Worm (Caenorhabditis elegans) whole organism, L4 larva: ENCODE data around the gene ndg-4.
A peak's percentile ranks its signal among the peaks of the same experiment; 100 is the strongest.

Experiments
- D1046.2 ChIP-seq: fragments of 200-800 bp; sonication (Bioruptor generic); IDR thresholded peaks from 2 replicates; pipeline ENCODE4 v1.3.6; 2022; ENCODE audit warnings: missing genetic modification characterization, missing compliant biosample characterization
- F10B5.3 ChIP-seq: sonication (generic microtip); optimal IDR thresholded peaks from 2 replicates; lab custom pipeline; 2016; ENCODE audit warnings: mild to moderate bottlenecking, missing genetic modification characterization, missing compliant biosample characterization
- R02D3.7 ChIP-seq: fragments of 150-350 bp; sonication (generic microtip); optimal IDR thresholded peaks from 3 replicates; lab custom pipeline; 2014; ENCODE audit warnings: missing biosample characterization, missing genetic modification characterization
- T20F7.1 ChIP-seq: fragments of 200-800 bp; sonication (Bioruptor generic); optimal IDR thresholded peaks from 2 replicates; lab custom pipeline; 2018; ENCODE audit warnings: mild to moderate bottlenecking, missing genetic modification characterization, missing compliant biosample characterization
- aly-2 ChIP-seq: sonication (generic microtip); optimal IDR thresholded peaks from 2 replicates; lab custom pipeline; 2018; ENCODE audit warnings: missing biosample characterization, missing genetic modification characterization
- ama-1 ChIP-seq: fragments of 150-350 bp; optimal IDR thresholded peaks from 2 replicates; lab custom pipeline; 2014; ENCODE audit warnings: inconsistent platforms, mixed read lengths
- arid-1 ChIP-seq: fragments of 200-800 bp; sonication (Bioruptor generic); conservative IDR thresholded peaks from 2 replicates; pipeline ENCODE4 v1.3.6; 2022; ENCODE audit warnings: missing genetic modification reagents, missing genetic modification characterization, missing compliant biosample characterization
- ceh-20 ChIP-seq: fragments of 200-800 bp; sonication (Bioruptor generic); IDR thresholded peaks from 2 replicates; pipeline ENCODE4 v1.3.6; 2022; ENCODE audit warnings: missing genetic modification reagents, missing genetic modification characterization, missing compliant biosample characterization
- ceh-62 ChIP-seq: sonication (generic microtip); optimal IDR thresholded peaks from 2 replicates; lab custom pipeline; 2017; ENCODE audit warnings: missing biosample characterization, missing genetic modification characterization
- cey-2 ChIP-seq: sonication (generic microtip); optimal IDR thresholded peaks from 3 replicates; lab custom pipeline; 2017; ENCODE audit warnings: missing genetic modification characterization, mild to moderate bottlenecking, missing compliant biosample characterization, antibody characterized with exemption, borderline replicate concordance; ENCODE audit not compliant: insufficient read depth
- daf-16 ChIP-seq, 3 experiments: sonication (generic microtip); optimal IDR thresholded peaks; 2 replicates each; lab custom pipeline; 2016 to 2017; ENCODE audit warnings: missing genetic modification characterization in 3 of 3, missing genetic modification reagents in 3 of 3, mild to moderate bottlenecking in 2 of 3, missing compliant biosample characterization in 2 of 3, missing biosample characterization in 1 of 3, moderate library complexity in 1 of 3
- dmd-6 ChIP-seq: fragments of 200-800 bp; sonication (Bioruptor generic); IDR thresholded peaks from 2 replicates; pipeline ENCODE4 v1.3.6; 2022; ENCODE audit warnings: missing genetic modification reagents, missing genetic modification characterization, missing compliant biosample characterization
- dmd-9 ChIP-seq: fragments of 200-800 bp; sonication (Bioruptor generic); IDR thresholded peaks from 2 replicates; pipeline ENCODE4 v1.3.6; 2022; ENCODE audit warnings: missing genetic modification reagents, missing genetic modification characterization, missing compliant biosample characterization
- duxl-1 ChIP-seq: sonication (generic microtip); optimal IDR thresholded peaks from 2 replicates; lab custom pipeline; 2016; ENCODE audit warnings: mild to moderate bottlenecking, missing genetic modification characterization, moderate library complexity, missing compliant biosample characterization; ENCODE audit not compliant: poor library complexity
- dve-1 ChIP-seq: sonication (generic microtip); optimal IDR thresholded peaks from 2 replicates; lab custom pipeline; 2017; ENCODE audit warnings: antibody characterized with exemption, mild to moderate bottlenecking, missing genetic modification characterization, missing compliant biosample characterization; ENCODE audit not compliant: insufficient read depth
- gei-8 ChIP-seq: fragments of 200-800 bp; sonication (Bioruptor generic); optimal IDR thresholded peaks from 2 replicates; lab custom pipeline; 2018; ENCODE audit warnings: mild to moderate bottlenecking, missing genetic modification characterization, missing compliant biosample characterization
- hif-1 ChIP-seq, 2 experiments: sonication (generic microtip); optimal IDR thresholded peaks; 2 replicates each; lab custom pipeline; 2016 to 2017; ENCODE audit warnings: missing compliant biosample characterization in 2 of 2, missing genetic modification characterization in 2 of 2, missing genetic modification reagents in 2 of 2, missing genotype in 2 of 2, mild to moderate bottlenecking in 1 of 2
- hlh-11 ChIP-seq: fragments of 200-800 bp; sonication (Bioruptor generic); optimal IDR thresholded peaks from 2 replicates; lab custom pipeline; 2018; ENCODE audit warnings: mild to moderate bottlenecking, missing genetic modification characterization, missing compliant biosample characterization
- hlh-30 ChIP-seq: sonication (generic microtip); optimal IDR thresholded peaks from 2 replicates; lab custom pipeline; 2017; ENCODE audit warnings: antibody characterized with exemption, mild to moderate bottlenecking, missing genetic modification characterization, missing compliant biosample characterization; ENCODE audit not compliant: insufficient read depth
- lin-13 ChIP-seq: fragments of 150-350 bp; optimal IDR thresholded peaks from 2 replicates; lab custom pipeline; 2014; ENCODE audit warnings: missing biosample characterization, missing genetic modification reagents, missing genetic modification characterization
- lin-39 ChIP-seq: fragments of 150-350 bp; optimal IDR thresholded peaks from 2 replicates; lab custom pipeline; 2014; ENCODE audit warnings: missing biosample characterization, missing genetic modification reagents, missing genetic modification characterization
- lsy-2 ChIP-seq, 2 experiments: fragments of 150-350 bp in 1 of 2; sonication (generic microtip) in 1 of 2; optimal IDR thresholded peaks; 2 replicates each; lab custom pipeline; 2014 to 2017; ENCODE audit warnings: missing biosample characterization in 2 of 2, missing genetic modification characterization in 2 of 2
- madf-9 ChIP-seq: fragments of 200-800 bp; sonication (Bioruptor generic); conservative IDR thresholded peaks from 2 replicates; pipeline ENCODE4 v1.3.6; 2022; ENCODE audit warnings: missing genetic modification reagents, missing genetic modification characterization, missing compliant biosample characterization
- mdl-1 ChIP-seq, 2 experiments: fragments of 150-350 bp in 1 of 2; sonication (generic microtip) in 1 of 2; optimal IDR thresholded peaks; 2 replicates each; lab custom pipeline; 2014 to 2017; ENCODE audit warnings: missing biosample characterization in 2 of 2, missing genetic modification characterization in 2 of 2
- mdt-29 ChIP-seq: fragments of 200-800 bp; sonication (Bioruptor generic); IDR thresholded peaks from 2 replicates; pipeline ENCODE4 v1.3.6; 2022; ENCODE audit warnings: missing genetic modification reagents, missing genetic modification characterization, missing compliant biosample characterization
- mep-1 ChIP-seq: fragments of 150-350 bp; sonication (generic microtip); optimal IDR thresholded peaks from 3 replicates; lab custom pipeline; 2014; ENCODE audit warnings: missing biosample characterization, missing genetic modification characterization
- mxl-3 ChIP-seq: fragments of 200-800 bp; sonication (Bioruptor generic); optimal IDR thresholded peaks from 2 replicates; lab custom pipeline; 2018; ENCODE audit warnings: mild to moderate bottlenecking, missing genetic modification characterization, missing compliant biosample characterization
- nhr-10 ChIP-seq: fragments of 150-350 bp; optimal IDR thresholded peaks from 2 replicates; lab custom pipeline; 2014; ENCODE audit warnings: missing biosample characterization, missing genetic modification characterization
- nhr-102 ChIP-seq: sonication (generic microtip); optimal IDR thresholded peaks from 2 replicates; lab custom pipeline; 2016; ENCODE audit warnings: mild to moderate bottlenecking, missing genetic modification characterization, moderate library complexity, missing compliant biosample characterization
- nhr-11 ChIP-seq: fragments of 150-350 bp; optimal IDR thresholded peaks from 2 replicates; lab custom pipeline; 2014; ENCODE audit warnings: missing biosample characterization, missing genetic modification characterization
- nhr-111 ChIP-seq: fragments of 200-800 bp; sonication (Bioruptor generic); optimal IDR thresholded peaks from 2 replicates; lab custom pipeline; 2018; ENCODE audit warnings: mild to moderate bottlenecking, missing genetic modification characterization, missing compliant biosample characterization
- nhr-28 ChIP-seq: fragments of 150-350 bp; optimal IDR thresholded peaks from 2 replicates; lab custom pipeline; 2014; ENCODE audit warnings: missing biosample characterization, missing genetic modification characterization
- nhr-41 ChIP-seq: fragments of 200-800 bp; sonication (Bioruptor generic); IDR thresholded peaks from 2 replicates; pipeline ENCODE4 v1.3.6; 2022; ENCODE audit warnings: missing genetic modification reagents, missing genetic modification characterization, missing compliant biosample characterization
- nhr-42 ChIP-seq: fragments of 200-800 bp; sonication (Bioruptor generic); IDR thresholded peaks from 2 replicates; pipeline ENCODE4 v1.3.6; 2022; ENCODE audit warnings: missing genetic modification characterization, missing compliant biosample characterization
- nhr-48 ChIP-seq: sonication (generic microtip); optimal IDR thresholded peaks from 2 replicates; lab custom pipeline; 2016; ENCODE audit warnings: mild to moderate bottlenecking, missing genetic modification characterization, missing compliant biosample characterization
- nhr-6 ChIP-seq: fragments of 150-350 bp; optimal IDR thresholded peaks from 2 replicates; lab custom pipeline; 2014; ENCODE audit warnings: missing biosample characterization, missing genetic modification characterization
- nhr-77 ChIP-seq: fragments of 150-350 bp; optimal IDR thresholded peaks from 2 replicates; lab custom pipeline; 2014; ENCODE audit warnings: missing biosample characterization, missing genetic modification characterization
- pha-4 ChIP-seq, 2 experiments: fragments of 150-350 bp in 1 of 2; fragments of 200-800 bp in 1 of 2; sonication (Bioruptor generic) in 1 of 2; IDR thresholded peaks in 1 of 2; optimal IDR thresholded peaks in 1 of 2; 2 replicates each; pipeline versions ENCODE4 v1.3.6 to Lab custom; 2014 to 2022; ENCODE audit warnings: missing genetic modification characterization in 2 of 2, missing genetic modification reagents in 2 of 2, missing biosample characterization in 1 of 2, missing compliant biosample characterization in 1 of 2
- php-3 ChIP-seq: fragments of 200-800 bp; sonication (Bioruptor generic); IDR thresholded peaks from 2 replicates; pipeline ENCODE4 v1.3.6; 2022; ENCODE audit warnings: missing genetic modification reagents, missing genetic modification characterization, missing compliant biosample characterization
- pqm-1 ChIP-seq: sonication (generic microtip); optimal IDR thresholded peaks from 2 replicates; lab custom pipeline; 2017; ENCODE audit warnings: missing biosample characterization, missing genetic modification characterization
- saeg-2 ChIP-seq: fragments of 200-800 bp; sonication (Bioruptor generic); IDR thresholded peaks from 2 replicates; pipeline ENCODE4 v1.3.6; 2022; ENCODE audit warnings: missing genetic modification reagents, missing genetic modification characterization, missing compliant biosample characterization
- spr-3 ChIP-seq: fragments of 200-800 bp; sonication (Bioruptor generic); optimal IDR thresholded peaks from 2 replicates; lab custom pipeline; 2018; ENCODE audit warnings: mild to moderate bottlenecking, missing genetic modification characterization, missing compliant biosample characterization
- tra-1 ChIP-seq: fragments of 200-800 bp; sonication (Bioruptor generic); IDR thresholded peaks from 2 replicates; pipeline ENCODE4 v1.3.6; 2022; ENCODE audit warnings: missing genetic modification reagents, missing genetic modification characterization, missing compliant biosample characterization
- zag-1 ChIP-seq: fragments of 150-350 bp; optimal IDR thresholded peaks from 2 replicates; lab custom pipeline; 2014; ENCODE audit warnings: missing biosample characterization, missing genetic modification characterization
- zfp-3 ChIP-seq: fragments of 200-800 bp; sonication (Bioruptor generic); conservative IDR thresholded peaks from 2 replicates; pipeline ENCODE4 v1.3.6; 2022; ENCODE audit warnings: missing genetic modification reagents, missing genetic modification characterization, missing compliant biosample characterization
- zip-11 ChIP-seq: fragments of 200-800 bp; sonication (Bioruptor generic); IDR thresholded peaks from 2 replicates; pipeline ENCODE4 v1.3.6; 2022; ENCODE audit warnings: missing genetic modification characterization, missing compliant biosample characterization
- ztf-7 ChIP-seq: fragments of 150-350 bp; optimal IDR thresholded peaks from 2 replicates; lab custom pipeline; 2014; ENCODE audit warnings: missing biosample characterization, missing genetic modification characterization

Gene ndg-4

ce11 chrIII:4498938-4499337, 31.8 kb upstream of the ndg-4 start, which contains the start of the genes C07G2.5 and atf-7:
TSS of gene C07G2.5 (minus strand) at chrIII:4499038.
TSS of gene atf-7 (minus strand) at chrIII:4499045.
- no peak for TF ChIP-seq zip-11
- peak; percentile 85 for TF ChIP-seq ama-1 (lab: Kevin White, UChicago)

ce11 chrIII:4496085-4496484, 28.9 kb upstream of the ndg-4 start:
- peak in 1 of 2 experiments; percentile 39 for TF ChIP-seq lsy-2 (tag; optimal IDR thresholded peaks at IDR 0.05; lab: Kevin White, UChicago)
- no peak for TF ChIP-seq nhr-11 (tag; lab: Kevin White, UChicago)
- no peak for TF ChIP-seq F10B5.3 (tag; lab: Kevin White, UChicago)
- peak; percentile 30 for TF ChIP-seq T20F7.1 (GFP tag; lab: Kevin White, UChicago)
- peak; percentile 41; the same call in 1 of the 2 replicates for TF ChIP-seq saeg-2 (GFP tag; lab: Robert Waterston, UW)
- no peak for TF ChIP-seq zag-1
- peak; percentile 68; the same call in 1 of the 2 replicates for TF ChIP-seq pha-4 (GFP tag; IDR thresholded peaks at IDR 0.05; lab: Robert Waterston, UW)
- TF ChIP-seq pha-4 (tag; optimal IDR thresholded peaks at IDR 0.05; lab: Kevin White, UChicago) = no peak
- no peak for TF ChIP-seq madf-9 (GFP tag; lab: Robert Waterston, UW)
- TF ChIP-seq hlh-11 (tag; lab: Kevin White, UChicago) = peak; percentile 93
- peak; percentile 61; the same call in 1 of the 2 replicates for TF ChIP-seq tra-1
- no peak for TF ChIP-seq nhr-6 (tag; lab: Kevin White, UChicago)
- peak; percentile 88 for TF ChIP-seq nhr-48 (tag; lab: Kevin White, UChicago)
- TF ChIP-seq nhr-28 = peak; percentile 78
- peak in 1 of 2 experiments; percentile 72 for TF ChIP-seq mdl-1 (tag; optimal IDR thresholded peaks at IDR 0.05; lab: Kevin White, UChicago)
- TF ChIP-seq nhr-77 (tag; lab: Kevin White, UChicago) = peak; percentile 55
- TF ChIP-seq nhr-41 (GFP tag; lab: Robert Waterston, UW) = peak; percentile 39; the same call in 1 of the 2 replicates
- TF ChIP-seq dmd-6 (GFP tag; lab: Robert Waterston, UW) = peak; percentile 95
- no peak for TF ChIP-seq gei-8 (GFP tag; lab: Kevin White, UChicago)
- TF ChIP-seq dve-1 (tag; lab: Kevin White, UChicago) = peak; percentile 93
- no peak for TF ChIP-seq zip-11
- TF ChIP-seq spr-3 (GFP tag; lab: Kevin White, UChicago) = no peak
- TF ChIP-seq pqm-1 = peak; percentile 36
- TF ChIP-seq duxl-1 (tag; lab: Kevin White, UChicago) = no peak
- no peak for TF ChIP-seq ceh-62 (tag; lab: Kevin White, UChicago)
- TF ChIP-seq daf-16 (GFP tag; optimal IDR thresholded peaks at IDR 0.05; lab: Kevin White, UChicago) = peak in 1 of 2 experiments; percentile 44
- peak; percentile 96 for TF ChIP-seq daf-16 (tag; optimal IDR thresholded peaks at IDR 0.05; lab: Kevin White, UChicago)
- TF ChIP-seq ztf-7 (tag; lab: Kevin White, UChicago) = peak; percentile 2
- TF ChIP-seq nhr-102 (tag; lab: Kevin White, UChicago) = peak; percentile 82
- no peak for TF ChIP-seq zfp-3 (GFP tag; lab: Robert Waterston, UW)
- no peak for TF ChIP-seq arid-1 (GFP tag; lab: Robert Waterston, UW)
- peak; percentile 46 for TF ChIP-seq mxl-3
- TF ChIP-seq cey-2 (tag; lab: Kevin White, UChicago) = peak; percentile 39
- TF ChIP-seq nhr-10 (tag; lab: Kevin White, UChicago) = no peak
- no peak for TF ChIP-seq D1046.2
- peak; percentile 58 for TF ChIP-seq mep-1 (tag; lab: Kevin White, UChicago)
- 0 out of 2 replicates have a peak, but pooled peaks have one; percentile 38 for TF ChIP-seq nhr-42 (GFP tag; lab: Robert Waterston, UW)
- TF ChIP-seq hlh-30 = peak; percentile 53
- TF ChIP-seq php-3 (GFP tag; lab: Robert Waterston, UW) = peak; percentile 80; the same call in 1 of the 2 replicates
- peak; percentile 56 for TF ChIP-seq lin-13 (GFP tag; lab: Kevin White, UChicago)
- no peak for TF ChIP-seq mdt-29 (GFP tag; lab: Robert Waterston, UW)
- TF ChIP-seq dmd-9 (GFP tag; lab: Robert Waterston, UW) = no peak
- TF ChIP-seq hif-1 (tag; optimal IDR thresholded peaks at IDR 0.05; lab: Kevin White, UChicago) = peak in 1 of 2 experiments; percentile 50
- TF ChIP-seq lin-39 (tag; lab: Kevin White, UChicago) = no peak
- TF ChIP-seq nhr-111 (GFP tag; lab: Kevin White, UChicago) = no peak
- TF ChIP-seq ceh-20 (GFP tag; lab: Robert Waterston, UW) = 0 out of 2 replicates have a peak, but pooled peaks have one; percentile 54
- no peak for TF ChIP-seq R02D3.7 (tag; lab: Kevin White, UChicago)
- no peak for TF ChIP-seq aly-2 (tag; lab: Kevin White, UChicago)
